Worm (Caenorhabditis elegans): ENCODE measurements around the gene ZC21.6.

The ZC21.6 gene

ce11 chrIII:8588592-8589153 is 43.3 kb upstream of the ZC21.6 start, which contains the start of gene glr-1:
glr-1 (minus strand) TSS chrIII:8588642.
- TF ChIP-seq B0336.3 (GFP tag; IDR thresholded peaks at IDR 0.05) (no peak), lag-1 (GFP tag; IDR thresholded peaks at IDR 0.05) (0 out of 2 replicates have a peak, but pooled peaks have one; percentile 17)

- no peak for TF ChIP-seq unc-62 (GFP tag; optimal IDR thresholded peaks at IDR 0.05)
- TF ChIP-seq bed-1 (GFP tag; IDR thresholded peaks at IDR 0.05) = no peak
- no peak for TF ChIP-seq lag-1 (GFP tag; IDR thresholded peaks at IDR 0.05)
- no peak for TF ChIP-seq nhr-80 (tag; optimal IDR thresholded peaks at IDR 0.05)
- TF ChIP-seq ztf-3 (GFP tag; optimal IDR thresholded peaks at IDR 0.05) = no peak
- TF ChIP-seq dpff-1 (tag; optimal IDR thresholded peaks at IDR 0.05) = no peak
- TF ChIP-seq F57A8.1 (GFP tag; optimal IDR thresholded peaks at IDR 0.05) = no peak
- TF ChIP-seq ets-4 (GFP tag; optimal IDR thresholded peaks at IDR 0.05) = no peak
- TF ChIP-seq akir-1 (GFP tag; optimal IDR thresholded peaks at IDR 0.05) = no peak
- TF ChIP-seq atf-7 (tag; optimal IDR thresholded peaks at IDR 0.05) = no peak
Observed at ce11 chrIII:8580802-8581201, 35.4 kb upstream of the ZC21.6 start, which contains the start of gene doxa-1. doxa-1 (plus strand) TSS chrIII:8581102.

ce11 chrIII:8579367-8579766 is 34.0 kb upstream of the ZC21.6 start:
- TF ChIP-seq unc-62 (GFP tag; optimal IDR thresholded peaks at IDR 0.05) = no peak
- TF ChIP-seq attf-5 (GFP tag; optimal IDR thresholded peaks at IDR 0.05) = no peak
- no peak for TF ChIP-seq tbp1 (GFP tag; optimal IDR thresholded peaks at IDR 0.05)
- no peak for TF ChIP-seq B0261.1 (tag; optimal IDR thresholded peaks at IDR 0.05)
- no peak for TF ChIP-seq F37B4.10 (GFP tag; IDR thresholded peaks at IDR 0.05)
- TF ChIP-seq Y56A3A.18 (GFP tag; IDR thresholded peaks at IDR 0.05) = no peak
- no peak for TF ChIP-seq nfyb-1 (GFP tag; IDR thresholded peaks at IDR 0.05)
- TF ChIP-seq ceh-100 (GFP tag; IDR thresholded peaks at IDR 0.05) = no peak
- no peak for TF ChIP-seq lag-1 (GFP tag; IDR thresholded peaks at IDR 0.05)
- no peak for TF ChIP-seq efl-1 (GFP tag; optimal IDR thresholded peaks at IDR 0.05)

- TF ChIP-seq ztf-18 (tag; optimal IDR thresholded peaks at IDR 0.05) (no peak), ztf-22 (GFP tag; optimal IDR thresholded peaks at IDR 0.05) (no peak), somi-1 (GFP tag; optimal IDR thresholded peaks at IDR 0.05) (no peak), ztf-26 (tag; optimal IDR thresholded peaks at IDR 0.05) (no peak), ceh-58 (GFP tag; IDR thresholded peaks at IDR 0.05) (no peak), ceh-40 (GFP tag; IDR thresholded peaks at IDR 0.05) (no peak), sdz-38 (tag; optimal IDR thresholded peaks at IDR 0.05) (no peak)
Observed at ce11 chrIII:8578381-8578780, 33.0 kb upstream of the ZC21.6 start.

- no peak for TF ChIP-seq snpc-3.4 (tag; optimal IDR thresholded peaks at IDR 0.05)
- TF ChIP-seq attf-5 (GFP tag; optimal IDR thresholded peaks at IDR 0.05) = no peak
Observed at ce11 chrIII:8577534-8577933, 32.1 kb upstream of the ZC21.6 start.

ce11 chrIII:8575359-8576101 is 30.1 kb upstream of the ZC21.6 start:
- TF ChIP-seq snpc-4 (GFP tag; optimal IDR thresholded peaks at IDR 0.05) = no peak
- TF ChIP-seq snpc-4 (tag; optimal IDR thresholded peaks at IDR 0.05) = peak in 2 of 4 experiments; percentile 61 to 62
- no peak for TF ChIP-seq snpc-1.3 (tag; optimal IDR thresholded peaks at IDR 0.05; ENCODE audit: insufficient read depth)

Data from whole organism, young adult.